Fruit fly (Drosophila melanogaster) whole organism, embryonic: ENCODE data around the gene Cp18.

Experiments used
- ATbp ChIP-seq: fragments of 200-800 bp; sonication (Bioruptor generic); optimal IDR thresholded peaks from 2 replicates; lab custom pipeline; 2017; ENCODE audit warnings: missing biosample characterization, mild to moderate bottlenecking, missing genetic modification characterization, missing genetic modification reagents
- Bgb ChIP-seq: fragments of 200-800 bp; sonication (Bioruptor generic); IDR thresholded peaks from 2 replicates; pipeline ENCODE4 v1.3.6; 2022; ENCODE audit warnings: missing biosample characterization, missing genetic modification characterization; ENCODE audit not compliant: partially characterized antibody
- CG11560 ChIP-seq: fragments of 200-800 bp; sonication (Bioruptor generic); IDR thresholded peaks from 3 replicates; pipeline ENCODE4 v1.3.6; 2022; ENCODE audit warnings: missing biosample characterization, missing genetic modification characterization
- CG11696 ChIP-seq: fragments of 200-800 bp; sonication (Bioruptor generic); IDR thresholded peaks from 2 replicates; pipeline ENCODE4 v1.3.6; 2022; ENCODE audit warnings: missing biosample characterization, missing genetic modification characterization
- CG12071 ChIP-seq: fragments of 200-800 bp; sonication (Bioruptor generic); optimal IDR thresholded peaks from 3 replicates; lab custom pipeline; 2018; ENCODE audit warnings: missing biosample characterization, mild to moderate bottlenecking, missing genetic modification characterization
- CG12104 ChIP-seq: fragments of 200-800 bp; sonication (Bioruptor generic); optimal IDR thresholded peaks from 3 replicates; lab custom pipeline; 2016; ENCODE audit warnings: missing biosample characterization, missing genetic modification characterization
- CG12769 ChIP-seq: fragments of 200-800 bp; sonication (Bioruptor generic); optimal IDR thresholded peaks from 2 replicates; lab custom pipeline; 2019; ENCODE audit warnings: missing biosample characterization, mild to moderate bottlenecking, missing genetic modification characterization, moderate library complexity
- CG13424 ChIP-seq: fragments of 200-800 bp; sonication (Bioruptor generic); optimal IDR thresholded peaks from 2 replicates; lab custom pipeline; 2019; ENCODE audit warnings: missing biosample characterization, mild to moderate bottlenecking, missing genetic modification characterization, moderate library complexity
- CG13775 ChIP-seq: fragments of 200-800 bp; sonication (Bioruptor generic); optimal IDR thresholded peaks from 3 replicates; lab custom pipeline; 2017; ENCODE audit warnings: missing biosample characterization, mild to moderate bottlenecking, missing genetic modification characterization
- CG17328 ChIP-seq: fragments of 200-800 bp; sonication (Bioruptor generic); IDR thresholded peaks from 2 replicates; pipeline ENCODE4 v1.3.6; 2022; ENCODE audit warnings: missing biosample characterization, missing genetic modification characterization
- CG1792 ChIP-seq: fragments of 200-800 bp; sonication (Bioruptor generic); optimal IDR thresholded peaks from 2 replicates; lab custom pipeline; 2016; ENCODE audit warnings: missing biosample characterization, missing genetic modification characterization
- CG32532 ChIP-seq: fragments of 200-800 bp; sonication (Bioruptor generic); IDR thresholded peaks from 2 replicates; pipeline ENCODE4 v1.3.6; 2022; ENCODE audit warnings: missing biosample characterization, missing genetic modification characterization
- CG4360 ChIP-seq: fragments of 200-800 bp; sonication (Bioruptor generic); IDR thresholded peaks from 2 replicates; pipeline ENCODE4 v1.3.6; 2022; ENCODE audit warnings: missing biosample characterization, missing genetic modification characterization
- CG43689 ChIP-seq: fragments of 200-800 bp; sonication (Bioruptor generic); IDR thresholded peaks from 2 replicates; pipeline ENCODE4 v1.3.6; 2022; ENCODE audit warnings: missing biosample characterization, missing genetic modification characterization
- CG7745 ChIP-seq: fragments of 200-800 bp; sonication (Bioruptor generic); optimal IDR thresholded peaks from 2 replicates; lab custom pipeline; 2018; ENCODE audit warnings: missing biosample characterization, mild to moderate bottlenecking, missing genetic modification characterization, moderate library complexity
- CG8290 ChIP-seq, 3 experiments: fragments of 200-800 bp; sonication (Bioruptor generic); optimal IDR thresholded peaks; 2 replicates each; lab custom pipeline; 2016 to 2019; ENCODE audit warnings: missing biosample characterization in 3 of 3, missing genetic modification characterization in 3 of 3, mild to moderate bottlenecking in 2 of 3, moderate library complexity in 1 of 3
- CG8359 ChIP-seq: fragments of 200-800 bp; sonication (Bioruptor generic); optimal IDR thresholded peaks from 2 replicates; lab custom pipeline; 2017; ENCODE audit warnings: missing biosample characterization, mild to moderate bottlenecking, missing genetic modification characterization, borderline replicate concordance
- CG8388 ChIP-seq: fragments of 200-800 bp; sonication (Bioruptor generic); optimal IDR thresholded peaks from 2 replicates; lab custom pipeline; 2019; ENCODE audit warnings: missing biosample characterization, mild to moderate bottlenecking, missing genetic modification characterization, moderate library complexity
- CHES-1-like ChIP-seq: fragments of 200-800 bp; sonication (Bioruptor generic); optimal IDR thresholded peaks from 2 replicates; lab custom pipeline; 2016; ENCODE audit warnings: missing biosample characterization, missing genetic modification characterization
- Camta ChIP-seq: fragments of 200-800 bp; sonication (Bioruptor generic); optimal IDR thresholded peaks from 2 replicates; lab custom pipeline; 2016; ENCODE audit warnings: missing biosample characterization, missing genetic modification characterization
- Chrac-16 ChIP-seq: fragments of 200-800 bp; sonication (Bioruptor generic); optimal IDR thresholded peaks from 3 replicates; lab custom pipeline; 2016; ENCODE audit warnings: missing biosample characterization, missing genetic modification characterization
- D19A ChIP-seq: fragments of 200-800 bp; optimal IDR thresholded peaks from 3 replicates; lab custom pipeline; 2019; ENCODE audit warnings: missing biosample characterization, mild to moderate bottlenecking, missing genetic modification characterization, moderate library complexity
- Pdp1 ChIP-seq, 2 experiments: fragments of 200-800 bp; sonication (Bioruptor generic); optimal IDR thresholded peaks; 3 replicates each; lab custom pipeline; 2016; ENCODE audit warnings: missing biosample characterization in 2 of 2, missing genetic modification characterization in 2 of 2, mild to moderate bottlenecking in 1 of 2, moderate library complexity in 1 of 2
- Sox100B ChIP-seq: fragments of 200-800 bp; sonication (Bioruptor generic); optimal IDR thresholded peaks from 3 replicates; lab custom pipeline; 2018; ENCODE audit warnings: missing biosample characterization, mild to moderate bottlenecking, missing genetic modification characterization
- abd-A ChIP-seq: fragments of 200-800 bp; sonication (Bioruptor generic); optimal IDR thresholded peaks from 3 replicates; lab custom pipeline; 2019; ENCODE audit warnings: missing biosample characterization, mild to moderate bottlenecking, missing genetic modification characterization, moderate library complexity
- cg ChIP-seq: fragments of 200-800 bp; sonication (Bioruptor generic); optimal IDR thresholded peaks from 3 replicates; lab custom pipeline; 2019; ENCODE audit warnings: missing biosample characterization, mild to moderate bottlenecking, missing genetic modification characterization, moderate library complexity
- crp ChIP-seq, 2 experiments: fragments of 200-800 bp; sonication (Bioruptor generic); optimal IDR thresholded peaks; 2 replicates in 1 of 2; 3 replicates in 1 of 2; lab custom pipeline; 2017; ENCODE audit warnings: missing biosample characterization in 2 of 2, missing genetic modification characterization in 2 of 2, mild to moderate bottlenecking in 1 of 2, moderate library complexity in 1 of 2
- ems ChIP-seq: fragments of 200-800 bp; sonication (Bioruptor generic); optimal IDR thresholded peaks from 3 replicates; lab custom pipeline; 2016; ENCODE audit warnings: missing biosample characterization, missing genetic modification characterization
- exex ChIP-seq: fragments of 200-800 bp; sonication (Bioruptor generic); optimal IDR thresholded peaks from 4 replicates; lab custom pipeline; 2018; ENCODE audit warnings: missing biosample characterization, mild to moderate bottlenecking, missing genetic modification characterization, moderate library complexity
- fd96Cb ChIP-seq: fragments of 200-800 bp; sonication (Bioruptor generic); optimal IDR thresholded peaks from 2 replicates; lab custom pipeline; 2018; ENCODE audit warnings: missing biosample characterization, mild to moderate bottlenecking, missing genetic modification characterization, moderate library complexity
- gem ChIP-seq: fragments of 200-800 bp; sonication (Bioruptor generic); optimal IDR thresholded peaks from 2 replicates; lab custom pipeline; 2019; ENCODE audit warnings: missing biosample characterization, mild to moderate bottlenecking, missing genetic modification characterization, moderate library complexity
- hkb ChIP-seq, 2 experiments: fragments of 200-800 bp in 1 of 2; fragments of >200 bp in 1 of 2; sonication (Bioruptor generic) in 1 of 2; IDR thresholded peaks in 1 of 2; optimal IDR thresholded peaks in 1 of 2; 2 replicates each; pipeline versions ENCODE4 v1.3.6 to Lab custom; 2017 to 2022; ENCODE audit warnings: missing biosample characterization in 1 of 2, missing genetic modification characterization in 1 of 2
- ind ChIP-seq: fragments of 200-800 bp; sonication (Bioruptor generic); optimal IDR thresholded peaks from 3 replicates; lab custom pipeline; 2016; ENCODE audit warnings: missing biosample characterization, missing genetic modification characterization
- kay ChIP-seq: fragments of 200-800 bp; sonication (Bioruptor generic); optimal IDR thresholded peaks from 2 replicates; lab custom pipeline; 2016; ENCODE audit warnings: missing biosample characterization, missing genetic modification characterization
- klu ChIP-seq: fragments of 200-800 bp; sonication (Bioruptor generic); IDR thresholded peaks from 2 replicates; pipeline ENCODE4 v1.3.6; 2022; ENCODE audit warnings: missing biosample characterization, missing genetic modification characterization
- kni ChIP-seq: fragments of 200-800 bp; sonication (Bioruptor generic); optimal IDR thresholded peaks from 3 replicates; lab custom pipeline; 2017; ENCODE audit warnings: mild to moderate bottlenecking, missing biosample characterization, missing genetic modification reagents, missing genetic modification characterization
- lbe ChIP-seq: fragments of 200-800 bp; sonication (Bioruptor generic); optimal IDR thresholded peaks from 2 replicates; lab custom pipeline; 2016; ENCODE audit warnings: missing biosample characterization, mild to moderate bottlenecking, missing genetic modification characterization
- mld ChIP-seq: fragments of 200-800 bp; sonication (Bioruptor generic); IDR thresholded peaks from 3 replicates; pipeline ENCODE4 v1.3.6; 2022; ENCODE audit warnings: missing biosample characterization, missing genetic modification characterization; ENCODE audit not compliant: partially characterized antibody
- nmo ChIP-seq: fragments of 200-800 bp; sonication (Bioruptor generic); optimal IDR thresholded peaks from 2 replicates; lab custom pipeline; 2018; ENCODE audit warnings: missing biosample characterization, mild to moderate bottlenecking, missing genetic modification characterization, moderate library complexity
- nom ChIP-seq: fragments of 200-800 bp; sonication (Bioruptor generic); optimal IDR thresholded peaks from 2 replicates; lab custom pipeline; 2017; ENCODE audit warnings: missing biosample characterization, missing genetic modification characterization, mild to moderate bottlenecking, moderate library complexity, missing genetic modification reagents
- onecut ChIP-seq: fragments of 200-800 bp; sonication (Bioruptor generic); IDR thresholded peaks from 2 replicates; pipeline ENCODE4 v1.3.6; 2022; ENCODE audit warnings: missing biosample characterization, missing genetic modification characterization
- p53 ChIP-seq: fragments of 200-800 bp; sonication (Bioruptor generic); optimal IDR thresholded peaks from 2 replicates; lab custom pipeline; 2016; ENCODE audit warnings: missing biosample characterization, missing genetic modification characterization
- peb ChIP-seq: fragments of 200-800 bp; sonication (Bioruptor generic); IDR thresholded peaks from 2 replicates; pipeline ENCODE4 v1.3.6; 2022; ENCODE audit warnings: missing biosample characterization, missing genetic modification characterization
- shn ChIP-seq: fragments of 200-800 bp; sonication (Bioruptor generic); optimal IDR thresholded peaks from 3 replicates; lab custom pipeline; 2016; ENCODE audit warnings: missing biosample characterization, missing genetic modification characterization
- ttk ChIP-seq: fragments of 200-800 bp; sonication (Bioruptor generic); IDR thresholded peaks from 2 replicates; pipeline ENCODE4 v2.1.2; 2022; ENCODE audit warnings: missing biosample characterization, missing genetic modification characterization
- wdn ChIP-seq: fragments of 200-800 bp; sonication (Bioruptor generic); IDR thresholded peaks from 2 replicates; pipeline ENCODE4 v1.3.6; 2022; ENCODE audit warnings: missing biosample characterization, missing genetic modification characterization

Cp18 gene

dm6 chr3L:8691891-8692874 lies 34.4 kb upstream of the Cp18 start (continued):
- no peak for TF ChIP-seq ATbp (GFP tag; lab: Kevin White, UChicago)
- no peak for TF ChIP-seq CG11560 (tag; lab: Robert Waterston, UW)
- TF ChIP-seq CG13424: peak; percentile 63
- TF ChIP-seq peb (GFP tag; lab: Robert Waterston, UW): no peak
- peak; percentile 31 for TF ChIP-seq CG8388
- peak; percentile 23 for TF ChIP-seq kay (GFP tag; lab: Kevin White, UChicago)
- no peak for TF ChIP-seq CG11696
- peak; percentile 71 for TF ChIP-seq nmo (GFP tag; lab: Kevin White, UChicago)
- TF ChIP-seq CG43689 (GFP tag; lab: Robert Waterston, UW): no peak
- TF ChIP-seq Bgb (GFP tag; lab: Robert Waterston, UW): no peak; the same call in 1 of the 2 replicates
- TF ChIP-seq CG4360: no peak
- TF ChIP-seq ttk (GFP tag; lab: Robert Waterston, UW): peak; percentile 10; the same call in 1 of the 2 replicates
- TF ChIP-seq nom (GFP tag; lab: Kevin White, UChicago): peak; percentile 94
- peak; percentile 16 for TF ChIP-seq CG7745
- TF ChIP-seq CG32532 (GFP tag; lab: Robert Waterston, UW): peak; percentile 47; the same call in 1 of the 2 replicates
- no peak for TF ChIP-seq CG1792
- TF ChIP-seq cg: peak; percentile 30
- peak; percentile 29 for TF ChIP-seq Chrac-16 (GFP tag; lab: Kevin White, UChicago)
- no peak for TF ChIP-seq lbe
- TF ChIP-seq p53 (GFP tag; lab: Kevin White, UChicago): no peak
- peak; percentile 76 for TF ChIP-seq gem (tag; lab: Kevin White, UChicago)
- TF ChIP-seq CG12104 (GFP tag; lab: Kevin White, UChicago): peak; percentile 43
- peak; percentile 42 for TF ChIP-seq fd96Cb (tag; lab: Kevin White, UChicago)
- no peak for TF ChIP-seq CG8290 (GFP tag; optimal IDR thresholded peaks at IDR 0.05; lab: Kevin White, UChicago)
- TF ChIP-seq CG8290 (tag; optimal IDR thresholded peaks at IDR 0.05; lab: Kevin White, UChicago): peak in 1 of 2 experiments; percentile 52
- peak in 1 of 2 experiments; percentile 92 for TF ChIP-seq Pdp1 (GFP tag; optimal IDR thresholded peaks at IDR 0.05; lab: Kevin White, UChicago)
- TF ChIP-seq klu: peak; percentile 11; the same call in 1 of the 2 replicates
- no peak for TF ChIP-seq ems (GFP tag; lab: Kevin White, UChicago)
- TF ChIP-seq onecut (GFP tag; lab: Robert Waterston, UW): 0 out of 2 replicates have a peak, but pooled peaks have one; percentile 18
- peak; percentile 61 for TF ChIP-seq exex (tag; lab: Kevin White, UChicago)
- TF ChIP-seq hkb (optimal IDR thresholded peaks at IDR 0.05; lab: Kevin White, UChicago): no peak
- TF ChIP-seq hkb (GFP tag; IDR thresholded peaks at IDR 0.05; lab: Robert Waterston, UW): no peak
- TF ChIP-seq kni: no peak
- TF ChIP-seq CG12769: peak; percentile 88
- TF ChIP-seq Sox100B (GFP tag; lab: Kevin White, UChicago): peak; percentile 67
- TF ChIP-seq ind (GFP tag; lab: Kevin White, UChicago): peak; percentile 41
- no peak for TF ChIP-seq mld (GFP tag; lab: Robert Waterston, UW)
- TF ChIP-seq CG13775 (GFP tag; lab: Kevin White, UChicago): peak; percentile 68
- TF ChIP-seq CG17328 (GFP tag; lab: Robert Waterston, UW): peak; percentile 17; the same call in 1 of the 2 replicates
- no peak for TF ChIP-seq abd-A (tag; lab: Kevin White, UChicago)
- no peak for TF ChIP-seq crp (GFP tag; optimal IDR thresholded peaks at IDR 0.05; lab: Kevin White, UChicago)
- peak; percentile 48 for TF ChIP-seq D19A (tag; lab: Kevin White, UChicago)
- TF ChIP-seq CG8359 (GFP tag; lab: Kevin White, UChicago): no peak
- TF ChIP-seq shn (GFP tag; lab: Kevin White, UChicago): no peak
- TF ChIP-seq CHES-1-like: no peak
- no peak for TF ChIP-seq Camta (GFP tag; lab: Kevin White, UChicago)
- TF ChIP-seq wdn (GFP tag; lab: Robert Waterston, UW): no peak
- TF ChIP-seq CG12071 (GFP tag; lab: Kevin White, UChicago): peak; percentile 15
